Fruit fly (Drosophila melanogaster) whole organism, embryonic: ENCODE results near the gene wds.
A peak's percentile ranks its signal among the peaks of the same experiment; 100 is the strongest.

Experiments
- Antp ChIP-seq: fragments of 200-800 bp; sonication (Bioruptor generic); optimal IDR thresholded peaks from 3 replicates; lab custom pipeline; 2016; ENCODE audit warnings: missing biosample characterization, missing genetic modification characterization
- Bgb ChIP-seq: fragments of 200-800 bp; sonication (Bioruptor generic); IDR thresholded peaks from 2 replicates; pipeline ENCODE4 v1.3.6; 2022; ENCODE audit warnings: missing biosample characterization, missing genetic modification characterization; ENCODE audit not compliant: partially characterized antibody
- C15 ChIP-seq: fragments of 200-800 bp; sonication (Bioruptor generic); IDR thresholded peaks from 3 replicates; pipeline ENCODE4 v1.3.6; 2022; ENCODE audit warnings: missing biosample characterization, missing genetic modification characterization
- CG10274 ChIP-seq: fragments of 200-800 bp; sonication (Bioruptor generic); optimal IDR thresholded peaks from 3 replicates; lab custom pipeline; 2017; ENCODE audit warnings: missing biosample characterization, mild to moderate bottlenecking, missing genetic modification characterization
- CG11247 ChIP-seq: fragments of 200-800 bp; sonication (Bioruptor generic); IDR thresholded peaks from 2 replicates; pipeline ENCODE4 v1.3.6; 2022; ENCODE audit warnings: missing biosample characterization, missing genetic modification characterization
- CG11696 ChIP-seq: fragments of 200-800 bp; sonication (Bioruptor generic); IDR thresholded peaks from 2 replicates; pipeline ENCODE4 v1.3.6; 2022; ENCODE audit warnings: missing biosample characterization, missing genetic modification characterization
- CG12299 ChIP-seq: fragments of 200-800 bp; sonication (Bioruptor generic); optimal IDR thresholded peaks from 2 replicates; lab custom pipeline; 2018; ENCODE audit warnings: missing biosample characterization, mild to moderate bottlenecking, missing genetic modification characterization
- CG13296 ChIP-seq: fragments of 200-800 bp; sonication (Bioruptor generic); optimal IDR thresholded peaks from 3 replicates; lab custom pipeline; 2018; ENCODE audit warnings: missing biosample characterization, mild to moderate bottlenecking, missing genetic modification characterization
- CG13624 ChIP-seq: fragments of 200-800 bp; sonication (Bioruptor generic); optimal IDR thresholded peaks from 2 replicates; lab custom pipeline; 2016; ENCODE audit warnings: missing biosample characterization, missing genetic modification characterization
- CG13894 ChIP-seq: fragments of 200-800 bp; sonication (Bioruptor generic); optimal IDR thresholded peaks from 3 replicates; lab custom pipeline; 2018; ENCODE audit warnings: missing biosample characterization, mild to moderate bottlenecking, missing genetic modification characterization, moderate library complexity
- CG15514 ChIP-seq: fragments of 200-800 bp; sonication (Bioruptor generic); optimal IDR thresholded peaks from 3 replicates; lab custom pipeline; 2017; ENCODE audit warnings: missing biosample characterization, missing genetic modification characterization, mild to moderate bottlenecking, moderate library complexity, missing genetic modification reagents
- CG16815 ChIP-seq: fragments of 200-800 bp; sonication (Bioruptor generic); optimal IDR thresholded peaks from 3 replicates; lab custom pipeline; 2017; ENCODE audit warnings: missing biosample characterization, mild to moderate bottlenecking, missing genetic modification characterization
- CG17912 ChIP-seq: fragments of 200-800 bp; sonication (Bioruptor generic); optimal IDR thresholded peaks from 2 replicates; lab custom pipeline; 2018; ENCODE audit warnings: missing biosample characterization, mild to moderate bottlenecking, missing genetic modification characterization
- CG18262 ChIP-seq: fragments of 200-800 bp; optimal IDR thresholded peaks from 3 replicates; lab custom pipeline; 2019; ENCODE audit warnings: missing biosample characterization, mild to moderate bottlenecking, missing genetic modification characterization, moderate library complexity
- CG32772 ChIP-seq: fragments of 200-800 bp; sonication (Bioruptor generic); IDR thresholded peaks from 2 replicates; pipeline ENCODE4 v1.3.6; 2022; ENCODE audit warnings: missing biosample characterization, missing genetic modification characterization
- CG34422 ChIP-seq: fragments of 200-800 bp; sonication (Bioruptor generic); IDR thresholded peaks from 3 replicates; pipeline ENCODE4 v1.3.6; 2022; ENCODE audit warnings: missing biosample characterization, missing genetic modification characterization
- CG3838 ChIP-seq: fragments of 200-800 bp; sonication (Bioruptor generic); optimal IDR thresholded peaks from 3 replicates; lab custom pipeline; 2016; ENCODE audit warnings: missing biosample characterization, missing genetic modification characterization
- CG4617 ChIP-seq: fragments of 200-800 bp; sonication (Bioruptor generic); optimal IDR thresholded peaks from 3 replicates; lab custom pipeline; 2016; ENCODE audit warnings: missing biosample characterization, missing genetic modification characterization, borderline replicate concordance
- CG4854 ChIP-seq: fragments of 200-800 bp; sonication (Bioruptor generic); optimal IDR thresholded peaks from 2 replicates; lab custom pipeline; 2016; ENCODE audit warnings: missing biosample characterization, missing genetic modification characterization, inconsistent platforms
- CG5245 ChIP-seq: fragments of 200-800 bp; sonication (Bioruptor generic); optimal IDR thresholded peaks from 3 replicates; lab custom pipeline; 2016; ENCODE audit warnings: missing biosample characterization, missing genetic modification characterization
- D ChIP-seq, 2 experiments: fragments of 200-800 bp in 1 of 2; fragments of >200 bp in 1 of 2; sonication (Bioruptor generic) in 1 of 2; optimal IDR thresholded peaks; 2 replicates in 1 of 2; 3 replicates in 1 of 2; lab custom pipeline; 2017; ENCODE audit warnings: mild to moderate bottlenecking in 1 of 2, missing biosample characterization in 1 of 2, missing genetic modification characterization in 1 of 2, missing genetic modification reagents in 1 of 2
- HmgD ChIP-seq: fragments of 200-800 bp; sonication (Bioruptor generic); optimal IDR thresholded peaks from 3 replicates; lab custom pipeline; 2016; ENCODE audit warnings: missing biosample characterization, missing genetic modification characterization
- Lhr ChIP-seq: fragments of 200-800 bp; sonication (Bioruptor generic); optimal IDR thresholded peaks from 3 replicates; lab custom pipeline; 2017; ENCODE audit warnings: mild to moderate bottlenecking, missing biosample characterization, missing genetic modification reagents, missing genetic modification characterization
- MBD-R2 ChIP-seq: fragments of 200-800 bp; sonication (Bioruptor generic); IDR thresholded peaks from 2 replicates; pipeline ENCODE4 v1.3.6; 2022; ENCODE audit warnings: missing biosample characterization, missing genetic modification characterization
- Mes4 ChIP-seq: fragments of 200-800 bp; sonication (Bioruptor generic); optimal IDR thresholded peaks from 2 replicates; lab custom pipeline; 2016; ENCODE audit warnings: missing biosample characterization, missing genetic modification characterization
- NC2α ChIP-seq: fragments of 200-800 bp; sonication (Bioruptor generic); optimal IDR thresholded peaks from 2 replicates; lab custom pipeline; 2016; ENCODE audit warnings: missing biosample characterization, missing genetic modification characterization
- Opbp ChIP-seq: fragments of 200-800 bp; sonication (Bioruptor generic); IDR thresholded peaks from 3 replicates; pipeline ENCODE4 v1.3.6; 2022; ENCODE audit warnings: missing biosample characterization, missing genetic modification characterization; ENCODE audit not compliant: partially characterized antibody
- Rfx ChIP-seq: fragments of 200-800 bp; sonication (Bioruptor generic); IDR thresholded peaks from 2 replicates; pipeline ENCODE4 v1.3.6; 2022; ENCODE audit warnings: missing biosample characterization, missing genetic modification characterization
- Stat92E ChIP-seq, 3 experiments: fragments of >200 bp in 2 of 3; fragments of 200-800 bp in 1 of 3; sonication (Bioruptor generic) in 1 of 3; optimal IDR thresholded peaks; 2 replicates each; lab custom pipeline; 2017 to 2019; ENCODE audit warnings: missing biosample characterization in 3 of 3, missing genetic modification characterization in 3 of 3, mild to moderate bottlenecking in 1 of 3, moderate library complexity in 1 of 3
- ase ChIP-seq: fragments of 200-800 bp; sonication (Bioruptor generic); IDR thresholded peaks from 3 replicates; pipeline ENCODE4 v1.3.6; 2022; ENCODE audit warnings: missing biosample characterization, missing genetic modification characterization
- cato ChIP-seq: fragments of 200-800 bp; sonication (Bioruptor generic); optimal IDR thresholded peaks from 2 replicates; lab custom pipeline; 2016; ENCODE audit warnings: missing biosample characterization, missing genetic modification characterization, borderline replicate concordance
- chif ChIP-seq, 2 experiments: fragments of 200-800 bp; sonication (Bioruptor generic); optimal IDR thresholded peaks; 3 replicates each; lab custom pipeline; 2016; ENCODE audit warnings: missing biosample characterization in 2 of 2, missing genetic modification characterization in 2 of 2
- chm ChIP-seq: fragments of 200-800 bp; sonication (Bioruptor generic); IDR thresholded peaks from 2 replicates; pipeline ENCODE4 v1.3.6; 2022; ENCODE audit warnings: missing biosample characterization, missing genetic modification characterization
- dimm ChIP-seq: fragments of 200-800 bp; sonication (Bioruptor generic); IDR thresholded peaks from 2 replicates; pipeline ENCODE4 v1.3.6; 2022; ENCODE audit warnings: missing biosample characterization, missing genetic modification characterization
- fu2 ChIP-seq: fragments of 200-800 bp; sonication (Bioruptor generic); optimal IDR thresholded peaks from 2 replicates; lab custom pipeline; 2016; ENCODE audit warnings: missing biosample characterization, missing genetic modification characterization
- gcm ChIP-seq: fragments of 200-800 bp; sonication (Bioruptor generic); optimal IDR thresholded peaks from 2 replicates; lab custom pipeline; 2019; ENCODE audit warnings: missing biosample characterization, mild to moderate bottlenecking, missing genetic modification characterization, moderate library complexity
- gro ChIP-seq: fragments of 200-800 bp; sonication (Bioruptor generic); optimal IDR thresholded peaks from 2 replicates; lab custom pipeline; 2016; ENCODE audit warnings: missing biosample characterization, missing genetic modification characterization
- gsb ChIP-seq: fragments of 200-800 bp; sonication (Bioruptor generic); IDR thresholded peaks from 2 replicates; pipeline ENCODE4 v1.3.6; 2022; ENCODE audit warnings: missing biosample characterization, missing genetic modification characterization
- lola ChIP-seq, 3 experiments: fragments of >200 bp in 2 of 3; fragments of 200-800 bp in 1 of 3; sonication (Bioruptor generic) in 1 of 3; optimal IDR thresholded peaks; 2 replicates each; lab custom pipeline; 2017 to 2019; ENCODE audit warnings: missing biosample characterization in 3 of 3, missing genetic modification characterization in 3 of 3, mild to moderate bottlenecking in 1 of 3, moderate library complexity in 1 of 3
- pho ChIP-seq: fragments of 200-800 bp; sonication (Bioruptor generic); optimal IDR thresholded peaks from 2 replicates; lab custom pipeline; 2016; ENCODE audit warnings: missing biosample characterization, missing genetic modification characterization
- ro ChIP-seq: fragments of 200-800 bp; sonication (Bioruptor generic); IDR thresholded peaks from 2 replicates; pipeline ENCODE4 v1.3.6; 2022; ENCODE audit warnings: missing biosample characterization, missing genetic modification characterization
- shn ChIP-seq: fragments of 200-800 bp; sonication (Bioruptor generic); optimal IDR thresholded peaks from 3 replicates; lab custom pipeline; 2016; ENCODE audit warnings: missing biosample characterization, missing genetic modification characterization
- sima ChIP-seq: fragments of 200-800 bp; sonication (Bioruptor generic); optimal IDR thresholded peaks from 2 replicates; lab custom pipeline; 2016; ENCODE audit warnings: missing biosample characterization, missing genetic modification characterization
- slbo ChIP-seq: fragments of 200-800 bp; sonication (Bioruptor generic); IDR thresholded peaks from 2 replicates; pipeline ENCODE4 v1.3.6; 2022; ENCODE audit warnings: missing biosample characterization, missing genetic modification characterization
- slp2 ChIP-seq: fragments of 200-800 bp; sonication (Bioruptor generic); optimal IDR thresholded peaks from 2 replicates; lab custom pipeline; 2016; ENCODE audit warnings: missing biosample characterization, missing genetic modification characterization
- unc-4 ChIP-seq: fragments of 200-800 bp; sonication (Bioruptor generic); IDR thresholded peaks from 2 replicates; pipeline ENCODE4 v1.3.6; 2022; ENCODE audit warnings: missing biosample characterization, missing genetic modification characterization; ENCODE audit not compliant: partially characterized antibody
- unpg ChIP-seq: fragments of 200-800 bp; sonication (Bioruptor generic); optimal IDR thresholded peaks from 3 replicates; lab custom pipeline; 2018; ENCODE audit warnings: missing biosample characterization, mild to moderate bottlenecking, missing genetic modification characterization, moderate library complexity
- vfl ChIP-seq: fragments of 200-800 bp; sonication (Bioruptor generic); optimal IDR thresholded peaks from 2 replicates; lab custom pipeline; 2016; ENCODE audit warnings: missing biosample characterization, missing genetic modification characterization

The wds gene

dm6 chrX:2608470-2609157 lies 22.8 kb downstream of the wds start, which contains the start of gene Smyd3 (continued):
- peak; percentile 67 for TF ChIP-seq CG4617 (GFP tag; lab: Kevin White, UChicago)
- peak; percentile 90 for TF ChIP-seq MBD-R2 (GFP tag; lab: Robert Waterston, UW)
- peak; percentile 84 for TF ChIP-seq CG34422 (GFP tag; lab: Robert Waterston, UW)
- no peak for TF ChIP-seq dimm
- no peak for TF ChIP-seq Stat92E (GFP tag; optimal IDR thresholded peaks at IDR 0.05; lab: Kevin White, UChicago)
- TF ChIP-seq slp2 (GFP tag; lab: Kevin White, UChicago): peak; percentile 49
- peak; percentile 77 for TF ChIP-seq CG4854 (GFP tag; lab: Kevin White, UChicago)
- peak; percentile 50 for TF ChIP-seq CG3838 (GFP tag; lab: Kevin White, UChicago)
- peak; percentile 29 for TF ChIP-seq CG12299 (tag; lab: Kevin White, UChicago)
- peak; percentile 72 for TF ChIP-seq CG13296
- TF ChIP-seq CG11247: peak; percentile 71
- peak; percentile 55 for TF ChIP-seq CG16815 (GFP tag; lab: Kevin White, UChicago)
- peak; percentile 84 for TF ChIP-seq CG13624
- no peak for TF ChIP-seq CG13894 (tag; lab: Kevin White, UChicago)
- peak; percentile 71 for TF ChIP-seq fu2 (GFP tag; lab: Kevin White, UChicago)
- peak; percentile 64; the same call in 1 of the 3 replicates for TF ChIP-seq C15 (GFP tag; lab: Robert Waterston, UW)
- TF ChIP-seq ro (GFP tag; lab: Robert Waterston, UW): peak; percentile 19; the same call in 1 of the 2 replicates
- peak; percentile 76 for TF ChIP-seq chm (GFP tag; lab: Robert Waterston, UW)
- TF ChIP-seq gro (GFP tag; lab: Kevin White, UChicago): peak; percentile 89
- peak in 1 of 3 experiments; percentile 50 for TF ChIP-seq lola (GFP tag; optimal IDR thresholded peaks at IDR 0.05; lab: Kevin White, UChicago)
- peak; percentile 52; the same call in 1 of the 2 replicates for TF ChIP-seq gsb (GFP tag; lab: Robert Waterston, UW)
- peak; percentile 80 for TF ChIP-seq unpg (GFP tag; lab: Kevin White, UChicago)
- TF ChIP-seq CG32772 (GFP tag; lab: Robert Waterston, UW): peak; percentile 73
- peak; percentile 61 for TF ChIP-seq CG5245 (GFP tag; lab: Kevin White, UChicago)
- no peak for TF ChIP-seq HmgD (GFP tag; lab: Kevin White, UChicago)
- TF ChIP-seq Bgb (GFP tag; lab: Robert Waterston, UW): peak; percentile 13; the same call in 1 of the 2 replicates
- TF ChIP-seq NC2α (GFP tag; lab: Kevin White, UChicago): peak; percentile 22
- peak; percentile 15 for TF ChIP-seq cato (GFP tag; lab: Kevin White, UChicago)
- TF ChIP-seq Mes4 (GFP tag; lab: Kevin White, UChicago): peak; percentile 34
- peak; percentile 66 for TF ChIP-seq CG18262
- TF ChIP-seq CG17912 (GFP tag; lab: Kevin White, UChicago): no peak
- TF ChIP-seq CG10274: no peak
- no peak for TF ChIP-seq Opbp (GFP tag; lab: Robert Waterston, UW)
- 0 out of 2 replicates have a peak, but pooled peaks have one; percentile 12 for TF ChIP-seq unc-4 (GFP tag; lab: Robert Waterston, UW)
- TF ChIP-seq shn: peak; percentile 66
- peak in 1 of 2 experiments; percentile 74 for TF ChIP-seq chif (GFP tag; optimal IDR thresholded peaks at IDR 0.05; lab: Kevin White, UChicago)
- peak; percentile 86 for TF ChIP-seq Rfx
- TF ChIP-seq sima (GFP tag; lab: Kevin White, UChicago): no peak
- no peak for TF ChIP-seq Lhr (GFP tag; lab: Kevin White, UChicago)
- peak; percentile 75 for TF ChIP-seq ase (GFP tag; lab: Robert Waterston, UW)
- TF ChIP-seq gcm (GFP tag; lab: Kevin White, UChicago): no peak
- no peak for TF ChIP-seq D (optimal IDR thresholded peaks at IDR 0.05; lab: Kevin White, UChicago)
- no peak for TF ChIP-seq D (GFP tag; optimal IDR thresholded peaks at IDR 0.05; lab: Kevin White, UChicago)
- peak; percentile 70 for TF ChIP-seq CG11696 (GFP tag; lab: Robert Waterston, UW)
- peak; percentile 73 for TF ChIP-seq pho (GFP tag; lab: Kevin White, UChicago)
- TF ChIP-seq Antp: peak; percentile 79
- TF ChIP-seq vfl: peak; percentile 83
- TF ChIP-seq CG15514 (GFP tag; lab: Kevin White, UChicago): peak; percentile 67
- peak; percentile 88 for TF ChIP-seq slbo (GFP tag; lab: Robert Waterston, UW)
